Fruit fly (Drosophila melanogaster): Measurements from ENCODE around the gene Rpt3R.

The Rpt3R gene

dm6 chr3R:9710886-9711285, 45.4 kb downstream of the Rpt3R start, which contains the start of the genes trbd and dmt (continued):
- no peak for TF ChIP-seq Opbp (GFP tag; IDR thresholded peaks at IDR 0.05; ENCODE audit: partially characterized antibody)
- no peak for TF ChIP-seq ash1 (GFP tag; optimal IDR thresholded peaks at IDR 0.05)
- TF ChIP-seq CG9797 (GFP tag; optimal IDR thresholded peaks at IDR 0.05), result peak; percentile 96
- no peak for TF ChIP-seq chm (GFP tag; IDR thresholded peaks at IDR 0.05)
- peak; percentile 2 for TF ChIP-seq schlank (tag; optimal IDR thresholded peaks at IDR 0.05)
- TF ChIP-seq pum (GFP tag; optimal IDR thresholded peaks at IDR 0.05), result peak; percentile 50
- no peak for TF ChIP-seq CG11456 (GFP tag; IDR thresholded peaks at IDR 0.05)
- no peak for TF ChIP-seq sc (optimal IDR thresholded peaks at IDR 0.05)
- no peak for TF ChIP-seq sc (GFP tag; optimal IDR thresholded peaks at IDR 0.05)
- TF ChIP-seq CG13287 (GFP tag; IDR thresholded peaks at IDR 0.05; ENCODE audit: partially characterized antibody), result no peak
- 0 out of 2 replicates have a peak, but pooled peaks have one; percentile 38 for TF ChIP-seq CG6272 (GFP tag; IDR thresholded peaks at IDR 0.05)
- TF ChIP-seq gcm2 (GFP tag; optimal IDR thresholded peaks at IDR 0.05), result peak; percentile 21
- peak; percentile 59 for TF ChIP-seq CG17186 (GFP tag; optimal IDR thresholded peaks at IDR 0.05)
- TF ChIP-seq Trl (optimal IDR thresholded peaks at IDR 0.05), result no peak
- TF ChIP-seq Trl (GFP tag; optimal IDR thresholded peaks at IDR 0.05), result peak; percentile 71
- TF ChIP-seq Sox102F (GFP tag; optimal IDR thresholded peaks at IDR 0.05), result no peak
- TF ChIP-seq btn (GFP tag; optimal IDR thresholded peaks at IDR 0.05), result peak; percentile 19
- no peak for TF ChIP-seq GATAe (GFP tag; conservative IDR thresholded peaks at IDR 0.05)
- peak; percentile 58 for TF ChIP-seq tx (GFP tag; optimal IDR thresholded peaks at IDR 0.05)
- no peak for TF ChIP-seq nom (GFP tag; optimal IDR thresholded peaks at IDR 0.05)
- no peak for TF ChIP-seq Hr39 (optimal IDR thresholded peaks at IDR 0.05)
- TF ChIP-seq CG12769 (tag; optimal IDR thresholded peaks at IDR 0.05), result no peak
- peak; percentile 46 for TF ChIP-seq luna (GFP tag; optimal IDR thresholded peaks at IDR 0.05)
- TF ChIP-seq CG8290 (GFP tag; optimal IDR thresholded peaks at IDR 0.05), result peak; percentile 67
- TF ChIP-seq CG8290 (tag; optimal IDR thresholded peaks at IDR 0.05), result no peak
- TF ChIP-seq slbo (GFP tag; IDR thresholded peaks at IDR 0.05), result no peak
- TF ChIP-seq CG2120 (GFP tag; optimal IDR thresholded peaks at IDR 0.05), result no peak
- peak; percentile 11 for TF ChIP-seq CG10462 (GFP tag; optimal IDR thresholded peaks at IDR 0.05)
- TF ChIP-seq CG1233 (GFP tag; optimal IDR thresholded peaks at IDR 0.05), result no peak
- no peak for TF ChIP-seq sim (GFP tag; IDR thresholded peaks at IDR 0.05)
- TF ChIP-seq CG42726 (GFP tag; IDR thresholded peaks at IDR 0.05; ENCODE audit: partially characterized antibody), result no peak
- TF ChIP-seq TFAM (GFP tag; optimal IDR thresholded peaks at IDR 0.05), result no peak
- TF ChIP-seq Bdp1 (GFP tag; optimal IDR thresholded peaks at IDR 0.05), result peak; percentile 55
- no peak for TF ChIP-seq Dbx (GFP tag; IDR thresholded peaks at IDR 0.05)
- no peak for TF ChIP-seq nerfin-2 (GFP tag; IDR thresholded peaks at IDR 0.05; ENCODE audit: partially characterized antibody)
- peak; percentile 56 for TF ChIP-seq CG12155 (GFP tag; optimal IDR thresholded peaks at IDR 0.05)
- no peak for TF ChIP-seq Hmr (GFP tag; optimal IDR thresholded peaks at IDR 0.05)
- peak; percentile 83 for TF ChIP-seq pita (GFP tag; optimal IDR thresholded peaks at IDR 0.05)
- TF ChIP-seq CG15269 (tag; optimal IDR thresholded peaks at IDR 0.05), result no peak
- peak in 1 of 2 experiments; percentile 73 for TF ChIP-seq insv (GFP tag; optimal IDR thresholded peaks at IDR 0.05)
- TF ChIP-seq NC2α (GFP tag; optimal IDR thresholded peaks at IDR 0.05), result no peak
- TF ChIP-seq yki (optimal IDR thresholded peaks at IDR 0.05), result no peak
- TF ChIP-seq Doc3 (GFP tag; IDR thresholded peaks at IDR 0.05; ENCODE audit: partially characterized antibody), result no peak
- no peak for TF ChIP-seq Ada2b (GFP tag; IDR thresholded peaks at IDR 0.05)
- peak; percentile 94 for TF ChIP-seq Ets97D (GFP tag; optimal IDR thresholded peaks at IDR 0.05)
- TF ChIP-seq MESR4 (GFP tag; optimal IDR thresholded peaks at IDR 0.05), result peak; percentile 94
- TF ChIP-seq ham (GFP tag; IDR thresholded peaks at IDR 0.05), result no peak
- TF ChIP-seq ind (GFP tag; optimal IDR thresholded peaks at IDR 0.05), result no peak
- peak; percentile 62 for TF ChIP-seq CG7786 (GFP tag; optimal IDR thresholded peaks at IDR 0.05)
- TF ChIP-seq CG5953 (GFP tag; IDR thresholded peaks at IDR 0.05), result no peak
- no peak for TF ChIP-seq ken (GFP tag; IDR thresholded peaks at IDR 0.05)
- TF ChIP-seq nmo (GFP tag; optimal IDR thresholded peaks at IDR 0.05), result no peak
- TF ChIP-seq pb (GFP tag; optimal IDR thresholded peaks at IDR 0.05), result no peak
- no peak for TF ChIP-seq Neu2 (GFP tag; optimal IDR thresholded peaks at IDR 0.05; ENCODE audit: borderline replicate concordance)
